Worm (Caenorhabditis elegans): ENCODE measurements around the gene Y82E9BR.14.

Y82E9BR.14 gene

DNA sequence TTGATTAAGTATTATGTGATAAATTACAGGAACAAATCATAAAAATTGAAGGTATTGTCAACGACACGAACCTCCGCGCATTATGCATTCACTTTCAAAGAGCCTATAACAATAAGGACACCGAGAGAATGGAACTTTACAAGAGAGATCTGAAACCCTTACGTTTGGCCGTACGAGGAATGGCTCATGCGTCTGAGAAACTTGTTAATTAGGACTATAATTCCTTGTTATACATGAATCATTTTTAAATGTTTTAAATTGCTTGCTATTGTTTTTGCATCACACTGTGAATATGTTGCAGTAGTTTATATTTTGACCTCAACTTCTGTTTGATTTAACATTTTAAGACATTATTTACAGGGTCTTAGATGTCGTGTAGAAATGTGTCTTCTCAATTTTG, 10.8 kb downstream of the Y82E9BR.14 start, which contains the start of gene pals-18:
pals-18 (plus strand) TSS at position 301 of the 400 bp plus-strand sequence.
- no peak for TF ChIP-seq Y48G9A.11 (GFP tag; IDR thresholded peaks at IDR 0.05)
- no peak for TF ChIP-seq vab-7 (GFP tag; IDR thresholded peaks at IDR 0.05)
- no peak for TF ChIP-seq dpl-1 (GFP tag; optimal IDR thresholded peaks at IDR 0.05)
- no peak for TF ChIP-seq egl-27 (tag; optimal IDR thresholded peaks at IDR 0.05)
- no peak for TF ChIP-seq tag-97 (GFP tag; IDR thresholded peaks at IDR 0.05)
- TF ChIP-seq saeg-2 (GFP tag; IDR thresholded peaks at IDR 0.05): no peak
- TF ChIP-seq zfp-3 (GFP tag; conservative IDR thresholded peaks at IDR 0.05): no peak
- no peak for TF ChIP-seq dmd-6 (GFP tag; IDR thresholded peaks at IDR 0.05)
- TF ChIP-seq cey-2 (tag; optimal IDR thresholded peaks at IDR 0.05; ENCODE audit: borderline replicate concordance, insufficient read depth): no peak
- no peak for TF ChIP-seq madf-9 (GFP tag; conservative IDR thresholded peaks at IDR 0.05)
- TF ChIP-seq ZK337.2 (GFP tag; IDR thresholded peaks at IDR 0.05): no peak
- TF ChIP-seq ZK546.5 (tag; optimal IDR thresholded peaks at IDR 0.05): no peak
- TF ChIP-seq arid-1 (GFP tag; conservative IDR thresholded peaks at IDR 0.05): no peak
- no peak for TF ChIP-seq mdt-29 (GFP tag; IDR thresholded peaks at IDR 0.05)
- TF ChIP-seq madf-5 (GFP tag; IDR thresholded peaks at IDR 0.05): no peak
- TF ChIP-seq unc-39 (tag; optimal IDR thresholded peaks at IDR 0.05): no peak
- TF ChIP-seq nhr-237 (tag; optimal IDR thresholded peaks at IDR 0.05): no peak

DNA sequence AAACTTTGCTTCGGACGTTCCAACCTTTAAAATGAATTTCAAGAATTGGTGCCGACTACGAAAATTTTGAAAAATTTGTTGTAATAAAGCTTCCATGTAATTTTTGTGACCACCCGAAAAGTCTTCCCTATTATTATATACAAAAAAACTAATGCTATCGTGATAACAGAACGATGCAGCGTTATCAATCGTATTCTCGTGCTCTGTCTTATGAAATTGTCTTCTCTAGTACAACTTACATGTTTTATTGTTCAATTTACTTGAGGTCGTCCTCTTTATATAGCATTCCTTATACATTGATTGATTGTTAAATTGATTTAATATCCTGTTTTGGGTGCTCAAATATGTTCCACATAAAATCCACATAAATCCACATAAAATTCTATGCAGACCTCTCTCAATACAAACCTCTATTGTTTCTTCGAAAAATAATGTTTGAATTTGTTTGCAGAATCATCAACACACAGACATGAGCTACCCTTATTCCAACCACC, 12.4 kb downstream of the Y82E9BR.14 start, which contains the start of gene pals-19:
pals-19 (plus strand) TSS at position 444 of the 494 bp plus-strand sequence.
- TF ChIP-seq dve-1 (tag; optimal IDR thresholded peaks at IDR 0.05; ENCODE audit: insufficient read depth) (peak; percentile 30), hif-1 (tag; optimal IDR thresholded peaks at IDR 0.05) (no peak), hlh-11 (tag; optimal IDR thresholded peaks at IDR 0.05) (peak; percentile 17), dmd-6 (GFP tag; IDR thresholded peaks at IDR 0.05) (peak; percentile 47; the same call in 1 of the 2 replicates), php-3 (GFP tag; IDR thresholded peaks at IDR 0.05) (0 out of 2 replicates have a peak, but pooled peaks have one; percentile 26), hlh-30 (tag; optimal IDR thresholded peaks at IDR 0.05; ENCODE audit: insufficient read depth) (peak; percentile 14), F10B5.3 (tag; optimal IDR thresholded peaks at IDR 0.05) (no peak), lin-29 (GFP tag; IDR thresholded peaks at IDR 0.05) (no peak), set-16 (GFP tag; IDR thresholded peaks at IDR 0.05) (no peak), mep-1 (tag; optimal IDR thresholded peaks at IDR 0.05) (peak; percentile 15), mdl-1 (tag; optimal IDR thresholded peaks at IDR 0.05) (peak in 1 of 2 experiments; percentile 34), daf-16 (GFP tag; optimal IDR thresholded peaks at IDR 0.05) (no peak), daf-16 (tag; optimal IDR thresholded peaks at IDR 0.05) (peak; percentile 54), nhr-77 (tag; optimal IDR thresholded peaks at IDR 0.05) (peak; percentile 58), pqm-1 (tag; optimal IDR thresholded peaks at IDR 0.05) (peak; percentile 97), nhr-28 (tag; optimal IDR thresholded peaks at IDR 0.05) (peak; percentile 85)

DNA sequence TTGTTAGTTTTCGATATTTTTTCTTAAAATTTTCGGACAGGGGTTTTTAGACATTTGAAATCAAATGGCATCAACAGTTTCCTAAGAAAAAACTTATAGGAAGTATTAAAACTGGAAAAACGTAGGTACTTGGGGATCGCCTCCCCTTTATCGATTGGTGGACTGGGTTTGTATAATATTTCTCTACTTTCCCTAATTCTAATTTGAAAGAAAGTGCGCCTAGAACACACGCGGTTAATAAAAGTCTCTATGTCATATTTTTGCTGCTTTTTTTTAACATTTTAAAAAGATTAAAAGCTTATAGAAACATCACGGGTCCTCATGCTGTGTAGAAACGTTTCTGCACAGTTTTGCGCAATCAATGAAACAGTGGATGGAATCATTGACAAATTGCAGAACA, 14.2 kb downstream of the Y82E9BR.14 start, which contains the start of gene pals-16:
pals-16 (plus strand) TSS at position 301 of the 400 bp plus-strand sequence.
- no peak for TF ChIP-seq tra-1 (GFP tag; IDR thresholded peaks at IDR 0.05)
- no peak for TF ChIP-seq daf-16 (GFP tag; optimal IDR thresholded peaks at IDR 0.05)
- TF ChIP-seq daf-16 (tag; optimal IDR thresholded peaks at IDR 0.05): no peak
- TF ChIP-seq nhr-76 (tag; optimal IDR thresholded peaks at IDR 0.05): no peak
- no peak for TF ChIP-seq lin-39 (tag; optimal IDR thresholded peaks at IDR 0.05)
- no peak for TF ChIP-seq F26F4.8 (GFP tag; conservative IDR thresholded peaks at IDR 0.05)

ce11 chrIII:1398183-1398582, 15.7 kb downstream of the Y82E9BR.14 start:
- TF ChIP-seq cey-2 (tag; optimal IDR thresholded peaks at IDR 0.05; ENCODE audit: borderline replicate concordance, insufficient read depth) (no peak), arid-1 (GFP tag; conservative IDR thresholded peaks at IDR 0.05) (no peak), T20F7.1 (GFP tag; optimal IDR thresholded peaks at IDR 0.05) (peak; percentile 22), nhr-28 (tag; optimal IDR thresholded peaks at IDR 0.05) (peak; percentile 64), pqm-1 (tag; optimal IDR thresholded peaks at IDR 0.05) (peak; percentile 86), dmd-6 (GFP tag; IDR thresholded peaks at IDR 0.05) (peak; percentile 48), daf-16 (GFP tag; optimal IDR thresholded peaks at IDR 0.05) (no peak), daf-16 (tag; optimal IDR thresholded peaks at IDR 0.05) (peak; percentile 61), nhr-42 (GFP tag; IDR thresholded peaks at IDR 0.05) (no peak)
